Worm (Caenorhabditis elegans) whole organism, L2 larva: ENCODE measurements around the gene set-16.

Experiments used
- ama-1 ChIP-seq: fragments of 150-350 bp; optimal IDR thresholded peaks from 2 replicates; lab custom pipeline; 2018; ENCODE audit warnings: inconsistent platforms
- lin-11 ChIP-seq: fragments of 150-350 bp; sonication (generic microtip); optimal IDR thresholded peaks from 2 replicates; lab custom pipeline; 2014; ENCODE audit warnings: missing biosample characterization, missing genetic modification characterization, inconsistent platforms, mixed read lengths
- snpc-4 ChIP-seq: fragments of 150-350 bp; optimal IDR thresholded peaks from 2 replicates; lab custom pipeline; 2014; ENCODE audit warnings: missing biosample characterization, missing genetic modification characterization

DNA sequence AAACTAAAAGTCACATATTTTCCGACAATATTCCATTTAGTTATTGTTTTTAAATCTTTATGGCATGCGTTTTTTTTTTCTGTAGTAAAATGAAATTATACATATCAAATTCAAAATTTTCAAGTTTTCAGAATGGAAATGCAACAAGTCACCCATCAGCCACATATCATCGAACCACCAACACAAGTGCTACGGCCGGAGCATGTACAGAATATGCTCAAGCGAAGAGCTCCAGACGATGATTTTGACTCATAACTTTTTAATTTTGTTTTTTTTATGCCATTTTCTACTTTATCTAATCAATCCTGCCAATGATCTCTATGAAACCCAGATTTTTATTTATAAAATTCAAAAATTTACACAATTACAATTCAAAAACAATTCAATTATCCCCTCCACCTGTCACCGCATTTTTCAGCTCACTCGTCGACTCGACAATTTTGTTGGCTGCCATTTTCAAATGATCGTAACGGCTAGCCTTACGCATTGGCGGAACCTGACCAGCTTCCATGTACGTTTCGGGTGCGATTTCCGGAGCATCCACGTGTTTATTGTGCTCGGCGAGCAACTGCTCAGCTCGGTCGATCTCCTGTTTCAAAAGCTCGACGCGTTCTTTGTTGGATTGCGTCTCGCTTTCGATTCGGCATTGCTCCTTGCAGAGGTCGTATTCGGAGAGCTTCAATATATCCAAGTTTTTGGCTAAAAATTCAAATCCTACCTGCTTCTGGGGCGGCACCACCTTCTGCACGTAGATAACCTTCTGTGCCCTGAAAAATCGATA, 17.9 kb upstream of the set-16 start:
- TF ChIP-seq snpc-4 (tag; lab: Kevin White, UChicago) = no peak
- TF ChIP-seq ama-1 = no peak
- TF ChIP-seq lin-11 (tag; lab: Kevin White, UChicago) = no peak
